Fruit fly (Drosophila melanogaster): ENCODE data around the gene CG7600.

The CG7600 gene

dm6 chr3L:11259759-11260158 is 49.2 kb downstream of the CG7600 start:
- TF ChIP-seq CG8159 (tag; optimal IDR thresholded peaks at IDR 0.05) = no peak
- no peak for TF ChIP-seq CG32121 (GFP tag; IDR thresholded peaks at IDR 0.05)
- no peak for TF ChIP-seq Pif1A (GFP tag; optimal IDR thresholded peaks at IDR 0.05)
- TF ChIP-seq gl (tag; optimal IDR thresholded peaks at IDR 0.05) = no peak
- no peak for TF ChIP-seq CG10348 (GFP tag; IDR thresholded peaks at IDR 0.05)
- no peak for TF ChIP-seq CG34367 (tag; optimal IDR thresholded peaks at IDR 0.05)
- no peak for TF ChIP-seq D1 (tag; optimal IDR thresholded peaks at IDR 0.05)
- no peak for TF ChIP-seq CG4496 (GFP tag; IDR thresholded peaks at IDR 0.05)
- TF ChIP-seq EcR (GFP tag; optimal IDR thresholded peaks at IDR 0.05) = no peak
- no peak for TF ChIP-seq CG15710 (tag; optimal IDR thresholded peaks at IDR 0.05)
- TF ChIP-seq Ets98B (GFP tag; IDR thresholded peaks at IDR 0.05) = no peak
- no peak for TF ChIP-seq fd96Ca (GFP tag; IDR thresholded peaks at IDR 0.05)
- no peak for TF ChIP-seq Snoo (tag; optimal IDR thresholded peaks at IDR 0.05)
- TF ChIP-seq CG14655 (GFP tag; optimal IDR thresholded peaks at IDR 0.05) = no peak

dm6 chr3L:11260275-11260734 is 49.7 kb downstream of the CG7600 start:
- TF ChIP-seq rn (GFP tag; IDR thresholded peaks at IDR 0.05) (no peak), CG13204 (GFP tag; optimal IDR thresholded peaks at IDR 0.05) (no peak), CG12605 (GFP tag; IDR thresholded peaks at IDR 0.05) (no peak), gl (tag; optimal IDR thresholded peaks at IDR 0.05) (no peak), fd96Ca (GFP tag; IDR thresholded peaks at IDR 0.05) (peak; percentile 39; the same call in 1 of the 3 replicates), CG10348 (GFP tag; IDR thresholded peaks at IDR 0.05) (no peak), Ets98B (GFP tag; IDR thresholded peaks at IDR 0.05) (no peak), CG34367 (tag; optimal IDR thresholded peaks at IDR 0.05) (no peak), CG32121 (GFP tag; IDR thresholded peaks at IDR 0.05) (0 out of 2 replicates have a peak, but pooled peaks have one; percentile 9), CG8301 (tag; optimal IDR thresholded peaks at IDR 0.05) (peak; percentile 45), CG9948 (tag; optimal IDR thresholded peaks at IDR 0.05) (peak; percentile 17), D1 (tag; optimal IDR thresholded peaks at IDR 0.05) (no peak), Snoo (tag; optimal IDR thresholded peaks at IDR 0.05) (no peak), CG14655 (GFP tag; optimal IDR thresholded peaks at IDR 0.05) (peak; percentile 58), CG8159 (tag; optimal IDR thresholded peaks at IDR 0.05) (peak; percentile 12), EcR (GFP tag; optimal IDR thresholded peaks at IDR 0.05) (no peak), CG17806 (tag; optimal IDR thresholded peaks at IDR 0.05) (peak; percentile 24), CG15710 (tag; optimal IDR thresholded peaks at IDR 0.05) (peak; percentile 12), Pif1B (GFP tag; optimal IDR thresholded peaks at IDR 0.05) (peak; percentile 5), Pif1A (GFP tag; optimal IDR thresholded peaks at IDR 0.05) (peak; percentile 23), CG4496 (GFP tag; IDR thresholded peaks at IDR 0.05) (0 out of 3 replicates have a peak, but pooled peaks have one; percentile 65)

- no peak for TF ChIP-seq Pif1B (GFP tag; optimal IDR thresholded peaks at IDR 0.05)
- no peak for TF ChIP-seq Snoo (tag; optimal IDR thresholded peaks at IDR 0.05)
- peak; percentile 66 for TF ChIP-seq CG12605 (GFP tag; IDR thresholded peaks at IDR 0.05)
- no peak for TF ChIP-seq gl (tag; optimal IDR thresholded peaks at IDR 0.05)
- no peak for TF ChIP-seq CG10348 (GFP tag; IDR thresholded peaks at IDR 0.05)
- TF ChIP-seq CG15710 (tag; optimal IDR thresholded peaks at IDR 0.05) = peak; percentile 37
- no peak for TF ChIP-seq fd96Ca (GFP tag; IDR thresholded peaks at IDR 0.05)
- TF ChIP-seq CG34367 (tag; optimal IDR thresholded peaks at IDR 0.05) = peak; percentile 55
- TF ChIP-seq rn (GFP tag; IDR thresholded peaks at IDR 0.05) = 0 out of 2 replicates have a peak, but pooled peaks have one; percentile 39
- TF ChIP-seq CG4496 (GFP tag; IDR thresholded peaks at IDR 0.05) = peak; percentile 79
- TF ChIP-seq D1 (tag; optimal IDR thresholded peaks at IDR 0.05) = no peak
- TF ChIP-seq CG17806 (tag; optimal IDR thresholded peaks at IDR 0.05) = peak; percentile 76
- no peak for TF ChIP-seq CG14655 (GFP tag; optimal IDR thresholded peaks at IDR 0.05)
- TF ChIP-seq CG8159 (tag; optimal IDR thresholded peaks at IDR 0.05) = peak; percentile 65
- TF ChIP-seq CG8301 (tag; optimal IDR thresholded peaks at IDR 0.05) = peak; percentile 36
- peak; percentile 67 for TF ChIP-seq CG32121 (GFP tag; IDR thresholded peaks at IDR 0.05)
- TF ChIP-seq EcR (GFP tag; optimal IDR thresholded peaks at IDR 0.05) = no peak
- peak; percentile 54 for TF ChIP-seq Ets98B (GFP tag; IDR thresholded peaks at IDR 0.05)
- TF ChIP-seq CG9948 (tag; optimal IDR thresholded peaks at IDR 0.05) = peak; percentile 62
- TF ChIP-seq CG13204 (GFP tag; optimal IDR thresholded peaks at IDR 0.05) = no peak
- peak; percentile 37 for TF ChIP-seq Pif1A (GFP tag; optimal IDR thresholded peaks at IDR 0.05)
These were observed 50.3 kb downstream of the CG7600 start for dm6 chr3L:11260737-11261455.

dm6 chr3L:11261456-11262082 is 51.0 kb downstream of the CG7600 start:
- TF ChIP-seq CG13204 (GFP tag; optimal IDR thresholded peaks at IDR 0.05) = peak; percentile 84
- peak; percentile 88 for TF ChIP-seq CG17806 (tag; optimal IDR thresholded peaks at IDR 0.05)
- TF ChIP-seq fd96Ca (GFP tag; IDR thresholded peaks at IDR 0.05) = peak; percentile 58; the same call in 2 of the 3 replicates
- peak; percentile 90 for TF ChIP-seq D1 (tag; optimal IDR thresholded peaks at IDR 0.05)
- TF ChIP-seq rn (GFP tag; IDR thresholded peaks at IDR 0.05) = peak; percentile 69
- peak; percentile 82 for TF ChIP-seq Pif1B (GFP tag; optimal IDR thresholded peaks at IDR 0.05)
- peak; percentile 98 for TF ChIP-seq CG15710 (tag; optimal IDR thresholded peaks at IDR 0.05)
- TF ChIP-seq Snoo (tag; optimal IDR thresholded peaks at IDR 0.05) = peak; percentile 90
- peak; percentile 55 for TF ChIP-seq gl (tag; optimal IDR thresholded peaks at IDR 0.05)
- TF ChIP-seq Ets98B (GFP tag; IDR thresholded peaks at IDR 0.05) = peak; percentile 38; the same call in 1 of the 2 replicates
- TF ChIP-seq CG8301 (tag; optimal IDR thresholded peaks at IDR 0.05) = peak; percentile 80
- peak; percentile 87; the same call in 1 of the 3 replicates for TF ChIP-seq CG4496 (GFP tag; IDR thresholded peaks at IDR 0.05)
- peak; percentile 98 for TF ChIP-seq CG8159 (tag; optimal IDR thresholded peaks at IDR 0.05)
- peak; percentile 87 for TF ChIP-seq CG14655 (GFP tag; optimal IDR thresholded peaks at IDR 0.05)
- peak; percentile 89 for TF ChIP-seq CG32121 (GFP tag; IDR thresholded peaks at IDR 0.05)
- peak; percentile 92 for TF ChIP-seq CG34367 (tag; optimal IDR thresholded peaks at IDR 0.05)
- no peak; the same call in 1 of the 2 replicates for TF ChIP-seq CG10348 (GFP tag; IDR thresholded peaks at IDR 0.05)
- TF ChIP-seq Pif1A (GFP tag; optimal IDR thresholded peaks at IDR 0.05) = peak; percentile 62
- peak; percentile 90 for TF ChIP-seq CG9948 (tag; optimal IDR thresholded peaks at IDR 0.05)
- TF ChIP-seq EcR (GFP tag; optimal IDR thresholded peaks at IDR 0.05) = peak; percentile 66
- peak; percentile 86 for TF ChIP-seq CG12605 (GFP tag; IDR thresholded peaks at IDR 0.05)

Data from whole organism, pupa.